Fruit fly (Drosophila melanogaster): ENCODE data around the gene CG14635.

The CG14635 gene

DNA sequence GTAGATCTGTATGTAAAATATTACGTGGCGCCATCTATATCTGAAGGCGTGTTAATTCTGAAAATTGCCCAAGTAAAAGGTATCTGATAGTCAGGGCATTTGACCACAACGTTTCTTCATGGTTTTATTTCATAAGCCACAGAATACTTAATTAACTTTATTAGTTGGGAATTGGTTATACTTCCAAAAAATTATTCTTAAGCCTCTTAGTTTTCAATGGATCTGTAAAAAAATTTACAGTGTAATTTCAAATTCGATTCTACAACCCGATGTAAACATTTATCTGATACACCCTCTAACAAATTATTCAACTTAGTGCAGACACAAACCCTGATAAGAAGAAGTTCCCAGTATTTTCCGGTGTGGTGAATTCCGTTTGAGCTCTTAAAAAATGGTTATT is 1.1 kb upstream of the CG14635 start (continued):
- TF ChIP-seq chn (GFP tag; optimal IDR thresholded peaks at IDR 0.05) (peak; percentile 16), nom (GFP tag; optimal IDR thresholded peaks at IDR 0.05) (no peak), CG18619 (GFP tag; optimal IDR thresholded peaks at IDR 0.05) (peak; percentile 2), vvl (GFP tag; IDR thresholded peaks at IDR 0.05) (peak; percentile 26; the same call in 1 of the 2 replicates), Atf-2 (GFP tag; optimal IDR thresholded peaks at IDR 0.05) (no peak), ems (GFP tag; optimal IDR thresholded peaks at IDR 0.05) (no peak), CG17361 (GFP tag; IDR thresholded peaks at IDR 0.05) (peak; percentile 65; the same call in 2 of the 3 replicates), nmo (GFP tag; optimal IDR thresholded peaks at IDR 0.05) (peak; percentile 58), CG15601 (tag; optimal IDR thresholded peaks at IDR 0.05) (no peak), CG10654 (GFP tag; optimal IDR thresholded peaks at IDR 0.05) (peak; percentile 17), CG10543 (GFP tag; optimal IDR thresholded peaks at IDR 0.05) (no peak), row (GFP tag; IDR thresholded peaks at IDR 0.05) (peak; percentile 45), pum (GFP tag; optimal IDR thresholded peaks at IDR 0.05) (no peak), Dek (tag; optimal IDR thresholded peaks at IDR 0.05) (peak; percentile 5), Mrtf (GFP tag; IDR thresholded peaks at IDR 0.05) (no peak), eve (GFP tag; optimal IDR thresholded peaks at IDR 0.05) (peak in 1 of 2 experiments; percentile 4), CG30403 (GFP tag; optimal IDR thresholded peaks at IDR 0.05) (peak; percentile 45), CG15514 (GFP tag; optimal IDR thresholded peaks at IDR 0.05) (peak; percentile 11), Nf-YA (GFP tag; IDR thresholded peaks at IDR 0.05) (no peak), CG7839 (tag; optimal IDR thresholded peaks at IDR 0.05) (peak; percentile 37), Hsf (GFP tag; optimal IDR thresholded peaks at IDR 0.05) (peak; percentile 32), ewg (GFP tag; optimal IDR thresholded peaks at IDR 0.05) (no peak), sens (GFP tag) (peak; percentile 84), CG6854 (GFP tag; optimal IDR thresholded peaks at IDR 0.05) (no peak), Blimp-1 (GFP tag; optimal IDR thresholded peaks at IDR 0.05) (no peak), nerfin-2 (GFP tag; IDR thresholded peaks at IDR 0.05; ENCODE audit: partially characterized antibody) (peak; percentile 37; the same call in 1 of the 2 replicates), CG11695 (GFP tag; IDR thresholded peaks at IDR 0.05) (0 out of 3 replicates have a peak, but pooled peaks have one; percentile 42), Lhr (GFP tag; optimal IDR thresholded peaks at IDR 0.05) (peak; percentile 33), Dip2 (GFP tag; IDR thresholded peaks at IDR 0.05) (peak; percentile 91), Sox102F (GFP tag; optimal IDR thresholded peaks at IDR 0.05) (peak; percentile 52), amos (GFP tag; IDR thresholded peaks at IDR 0.05; ENCODE audit: partially characterized antibody) (peak; percentile 20; the same call in 1 of the 2 replicates), CG4730 (GFP tag; IDR thresholded peaks at IDR 0.05) (no peak), CG14710 (tag; optimal IDR thresholded peaks at IDR 0.05) (peak; percentile 56), CG7786 (GFP tag; optimal IDR thresholded peaks at IDR 0.05) (no peak), slbo (GFP tag; IDR thresholded peaks at IDR 0.05) (peak; percentile 57), wek (GFP tag; optimal IDR thresholded peaks at IDR 0.05) (no peak), disco-r (GFP tag; optimal IDR thresholded peaks at IDR 0.05) (no peak), CG13424 (tag; optimal IDR thresholded peaks at IDR 0.05) (peak; percentile 13), CG11456 (GFP tag; IDR thresholded peaks at IDR 0.05) (0 out of 3 replicates have a peak, but pooled peaks have one; percentile 26), al (GFP tag; IDR thresholded peaks at IDR 0.05) (peak; percentile 13; the same call in 1 of the 2 replicates), Hmr (GFP tag; optimal IDR thresholded peaks at IDR 0.05) (peak; percentile 44), Bgb (GFP tag; IDR thresholded peaks at IDR 0.05; ENCODE audit: partially characterized antibody) (peak; percentile 25; the same call in 1 of the 2 replicates), CG13775 (GFP tag; optimal IDR thresholded peaks at IDR 0.05) (no peak), CG6791 (GFP tag; IDR thresholded peaks at IDR 0.05; ENCODE audit: partially characterized antibody) (0 out of 3 replicates have a peak, but pooled peaks have one; percentile 54), CG7928 (GFP tag; optimal IDR thresholded peaks at IDR 0.05) (no peak), Dll (GFP tag; IDR thresholded peaks at IDR 0.05; ENCODE audit: partially characterized antibody) (no peak), Usf (GFP tag; optimal IDR thresholded peaks at IDR 0.05) (no peak), chif (GFP tag; optimal IDR thresholded peaks at IDR 0.05) (peak in 1 of 2 experiments; percentile 36), CG16815 (GFP tag; optimal IDR thresholded peaks at IDR 0.05) (no peak), p53 (GFP tag; optimal IDR thresholded peaks at IDR 0.05) (no peak)
